Fruit fly (Drosophila melanogaster): ENCODE data around the gene CG5854.

- TF ChIP-seq psq (GFP tag; optimal IDR thresholded peaks at IDR 0.05), result no peak
- TF ChIP-seq Dif (GFP tag; optimal IDR thresholded peaks at IDR 0.05; ENCODE audit: partially characterized antibody), result no peak
- TF ChIP-seq ey (GFP tag; optimal IDR thresholded peaks at IDR 0.05), result peak; percentile 23
These were observed 6.3 kb upstream of the CG5854 start, which contains the start of gene CG13601 for dm6 chr3R:23927429-23927828.

Measured in whole organism, wandering third instar larva.